Fruit fly (Drosophila melanogaster) whole organism, wandering third instar larva: ENCODE measurements around the gene CG17376.

Experiments
- CrebA ChIP-seq: fragments of 200-800 bp; sonication (Bioruptor generic); optimal IDR thresholded peaks from 2 replicates; lab custom pipeline; 2016; ENCODE audit warnings: missing biosample characterization, mild to moderate bottlenecking, missing genetic modification characterization, borderline replicate concordance
- usp ChIP-seq: fragments of >200 bp; optimal IDR thresholded peaks from 2 replicates; lab custom pipeline; 2017; ENCODE audit warnings: missing biosample characterization, missing genetic modification characterization

DNA sequence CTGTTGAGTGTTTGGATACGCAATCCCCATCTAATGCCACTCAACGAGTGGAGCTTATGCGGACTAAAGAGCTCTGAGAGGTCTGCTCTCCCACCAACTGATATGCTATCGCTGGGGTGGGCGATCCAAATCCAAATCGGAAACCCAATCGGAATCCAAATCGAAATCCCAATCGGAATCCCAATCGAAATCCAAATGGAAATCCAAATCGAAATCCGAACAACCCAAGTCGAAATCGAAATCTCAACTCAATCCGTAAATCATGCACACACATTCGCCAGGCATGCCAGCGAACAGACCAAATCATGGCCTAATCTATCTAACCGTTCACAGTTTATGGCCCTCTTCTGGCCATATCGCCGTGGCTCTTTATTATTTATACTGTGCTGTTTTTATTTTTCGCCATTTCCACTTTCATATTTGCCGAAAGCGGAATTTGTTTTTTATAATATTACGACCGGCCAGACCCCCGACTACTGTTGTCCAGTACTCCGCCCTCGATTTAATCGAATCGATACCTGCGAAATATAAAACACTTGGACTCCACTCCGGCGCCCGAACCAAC lies 26.9 kb upstream of the CG17376 start:
- no peak for TF ChIP-seq CrebA
- no peak for TF ChIP-seq usp
